Worm (Caenorhabditis elegans): ENCODE measurements around the gene lgc-45.

ce11 chrII:3595339-3595738 is 38.1 kb downstream of the lgc-45 start, which contains the start of gene Y49F6A.12:
- no peak for TF ChIP-seq nhr-237 (tag; optimal IDR thresholded peaks at IDR 0.05)
- no peak for TF ChIP-seq mdl-1 (tag; optimal IDR thresholded peaks at IDR 0.05)
